Worm (Caenorhabditis elegans) whole organism, young adult: ENCODE measurements around the gene T03F6.3.
"Not testable (repeated sequence)": the region's sequence is repeated elsewhere in the genome, so short reads cannot be mapped to it uniquely, and the experiment has no call there.

Experiments
- C17E4.6 ChIP-seq: fragments of 200-800 bp; sonication (Bioruptor generic); IDR thresholded peaks from 2 replicates; pipeline ENCODE4 v1.3.6; 2022; ENCODE audit warnings: missing genetic modification reagents, missing genetic modification characterization, missing compliant biosample characterization
- D2030.7 ChIP-seq: fragments of 200-800 bp; sonication (Bioruptor generic); IDR thresholded peaks from 2 replicates; pipeline ENCODE4 v1.3.6; 2022; ENCODE audit warnings: missing genetic modification reagents, missing genetic modification characterization, missing compliant biosample characterization
- F23B12.7 ChIP-seq: sonication (generic microtip); optimal IDR thresholded peaks from 2 replicates; lab custom pipeline; 2017; ENCODE audit warnings: missing genetic modification characterization, mild to moderate bottlenecking, missing compliant biosample characterization, antibody characterized with exemption, moderate library complexity; ENCODE audit not compliant: insufficient read depth
- F49E8.2 ChIP-seq: sonication (generic microtip); optimal IDR thresholded peaks from 3 replicates; lab custom pipeline; 2017; ENCODE audit warnings: missing genetic modification characterization, mild to moderate bottlenecking, missing compliant biosample characterization, antibody characterized with exemption, moderate library complexity; ENCODE audit not compliant: insufficient read depth
- F57C9.4 ChIP-seq: sonication (generic microtip); optimal IDR thresholded peaks from 2 replicates; lab custom pipeline; 2017; ENCODE audit warnings: mild to moderate bottlenecking, missing genetic modification characterization, missing compliant biosample characterization
- T26A5.8 ChIP-seq: sonication (generic microtip); optimal IDR thresholded peaks from 2 replicates; lab custom pipeline; 2016; ENCODE audit warnings: missing genetic modification characterization, missing compliant biosample characterization
- Y56A3A.18 ChIP-seq: fragments of 200-800 bp; sonication (Bioruptor generic); IDR thresholded peaks from 2 replicates; pipeline ENCODE4 v1.3.6; 2022; ENCODE audit warnings: missing genetic modification reagents, missing genetic modification characterization, missing compliant biosample characterization
- Y95B8A.8 ChIP-seq: fragments of 200-800 bp; sonication (Bioruptor generic); IDR thresholded peaks from 2 replicates; pipeline ENCODE4 v1.3.6; 2022; ENCODE audit warnings: missing genetic modification reagents, missing genetic modification characterization, missing compliant biosample characterization
- ZK185.1 ChIP-seq: sonication (generic microtip); optimal IDR thresholded peaks from 2 replicates; lab custom pipeline; 2016; ENCODE audit warnings: mild to moderate bottlenecking, missing genetic modification characterization, missing compliant biosample characterization; ENCODE audit not compliant: poor library complexity, severe bottlenecking
- attf-3 ChIP-seq: fragments of 200-800 bp; sonication (Bioruptor generic); conservative IDR thresholded peaks from 2 replicates; pipeline ENCODE4 v1.3.6; 2022; ENCODE audit warnings: missing genetic modification reagents, missing genetic modification characterization, missing compliant biosample characterization
- bed-2 ChIP-seq: fragments of 200-800 bp; sonication (Bioruptor generic); IDR thresholded peaks from 2 replicates; pipeline ENCODE4 v1.3.6; 2022; ENCODE audit warnings: missing genetic modification reagents, missing genetic modification characterization, missing compliant biosample characterization
- ccch-3 ChIP-seq: fragments of 200-800 bp; sonication (Bioruptor generic); optimal IDR thresholded peaks from 2 replicates; lab custom pipeline; 2018; ENCODE audit warnings: mild to moderate bottlenecking, missing genetic modification characterization, missing compliant biosample characterization
- chd-7 ChIP-seq: sonication (generic microtip); optimal IDR thresholded peaks from 2 replicates; lab custom pipeline; 2016; ENCODE audit warnings: mild to moderate bottlenecking, missing genetic modification characterization, moderate library complexity, missing compliant biosample characterization
- efl-1 ChIP-seq: fragments of 150-350 bp; optimal IDR thresholded peaks from 2 replicates; lab custom pipeline; 2014; ENCODE audit warnings: missing biosample characterization, missing genetic modification reagents, missing genetic modification characterization
- him-1 ChIP-seq: sonication (generic microtip); optimal IDR thresholded peaks from 2 replicates; lab custom pipeline; 2016; ENCODE audit warnings: missing genotype, missing genetic modification reagents, missing genetic modification characterization, missing compliant biosample characterization
- lin-40 ChIP-seq: sonication (generic microtip); optimal IDR thresholded peaks from 2 replicates; lab custom pipeline; 2016; ENCODE audit warnings: missing genetic modification characterization, mild to moderate bottlenecking, missing compliant biosample characterization, missing genotype, missing genetic modification reagents
- madf-10 ChIP-seq: sonication (generic microtip); optimal IDR thresholded peaks from 2 replicates; lab custom pipeline; 2016; ENCODE audit warnings: mild to moderate bottlenecking, missing genetic modification characterization, missing compliant biosample characterization
- mcd-1 ChIP-seq: fragments of 200-800 bp; sonication (Bioruptor generic); IDR thresholded peaks from 2 replicates; pipeline ENCODE4 v1.3.6; 2022; ENCODE audit warnings: missing genetic modification reagents, missing genetic modification characterization, missing compliant biosample characterization
- mel-28 ChIP-seq: sonication (generic microtip); optimal IDR thresholded peaks from 2 replicates; lab custom pipeline; 2016; ENCODE audit warnings: borderline replicate concordance, mild to moderate bottlenecking, missing genetic modification characterization, missing compliant biosample characterization
- pbrm-1 ChIP-seq: fragments of 200-800 bp; sonication (Bioruptor generic); IDR thresholded peaks from 2 replicates; pipeline ENCODE4 v1.3.6; 2022; ENCODE audit warnings: missing genetic modification reagents, missing genetic modification characterization, missing compliant biosample characterization
- rcor-1 ChIP-seq: fragments of 200-800 bp; sonication (Bioruptor generic); IDR thresholded peaks from 2 replicates; pipeline ENCODE4 v1.3.6; 2022; ENCODE audit warnings: missing genetic modification reagents, missing genetic modification characterization, missing compliant biosample characterization
- rpc-1 ChIP-seq, 2 experiments: fragments of 150-350 bp in 1 of 2; sonication (generic microtip) in 1 of 2; optimal IDR thresholded peaks; 2 replicates each; lab custom pipeline; 2014 to 2018; ENCODE audit warnings: missing biosample characterization in 1 of 2, missing genetic modification characterization in 1 of 2, missing genetic modification reagents in 1 of 2, missing genotype in 1 of 2
- sea-2 ChIP-seq: fragments of 200-800 bp; sonication (Bioruptor generic); IDR thresholded peaks from 2 replicates; pipeline ENCODE4 v1.3.6; 2022; ENCODE audit warnings: missing genetic modification characterization, missing compliant biosample characterization
- snpc-3.4 ChIP-seq: sonication (generic microtip); optimal IDR thresholded peaks from 2 replicates; lab custom pipeline; 2017; ENCODE audit warnings: missing genetic modification characterization, mild to moderate bottlenecking, missing compliant biosample characterization, antibody characterized with exemption, moderate library complexity, missing genotype, missing genetic modification reagents
- somi-1 ChIP-seq: fragments of 200-800 bp; sonication (Bioruptor generic); optimal IDR thresholded peaks from 2 replicates; lab custom pipeline; 2018; ENCODE audit warnings: mild to moderate bottlenecking, missing genetic modification characterization, missing compliant biosample characterization
- tbp1 ChIP-seq: fragments of 200-800 bp; sonication (Bioruptor generic); optimal IDR thresholded peaks from 2 replicates; lab custom pipeline; 2018; ENCODE audit warnings: mild to moderate bottlenecking, missing genetic modification characterization, missing compliant biosample characterization
- ztf-18 ChIP-seq: sonication (generic microtip); optimal IDR thresholded peaks from 2 replicates; lab custom pipeline; 2016; ENCODE audit warnings: missing genotype, mild to moderate bottlenecking, missing genetic modification characterization, missing compliant biosample characterization
- ztf-22 ChIP-seq: fragments of 200-800 bp; sonication (Bioruptor generic); optimal IDR thresholded peaks from 2 replicates; lab custom pipeline; 2018; ENCODE audit warnings: mild to moderate bottlenecking, missing genetic modification characterization, moderate library complexity, missing compliant biosample characterization
- ztf-3 ChIP-seq: fragments of 200-800 bp; sonication (Bioruptor generic); optimal IDR thresholded peaks from 2 replicates; lab custom pipeline; 2018; ENCODE audit warnings: mild to moderate bottlenecking, missing genetic modification characterization, missing compliant biosample characterization
- ztf-6 ChIP-seq: fragments of 200-800 bp; sonication (Bioruptor generic); IDR thresholded peaks from 2 replicates; pipeline ENCODE4 v1.3.6; 2022; ENCODE audit warnings: missing genetic modification reagents, missing genetic modification characterization, missing compliant biosample characterization

T03F6.3 gene

ce11 chrIII:13395262-13395661 lies 6.1 kb downstream of the T03F6.3 start, which contains the start of gene F11F1.1 (continued):
- TF ChIP-seq Y95B8A.8 (no peak), F49E8.2 (tag; lab: Kevin White, UChicago) (no peak)

- TF ChIP-seq bed-2 (GFP tag; lab: Robert Waterston, UW); rpc-1 (optimal IDR thresholded peaks at IDR 0.05; lab: Kevin White, UChicago); rpc-1 (tag; optimal IDR thresholded peaks at IDR 0.05; lab: Kevin White, UChicago); mel-28 (tag; lab: Kevin White, UChicago): not testable (repeated sequence)
Observed at ce11 chrIII:13401673-13402258, 12.6 kb downstream of the T03F6.3 start, which contains the start of the genes srlf-9 and srlf-10. TSS of gene srlf-9 (minus strand) at chrIII:13401773. TSS of gene srlf-10 (plus strand) at chrIII:13402208.

- TF ChIP-seq sea-2 (GFP tag; lab: Robert Waterston, UW) (no peak), ztf-6 (GFP tag; lab: Robert Waterston, UW) (no peak), lin-40 (tag; lab: Kevin White, UChicago) (no peak), tbp1 (GFP tag; lab: Kevin White, UChicago) (no peak), ztf-3 (GFP tag; lab: Kevin White, UChicago) (no peak), C17E4.6 (GFP tag; lab: Robert Waterston, UW) (no peak), F57C9.4 (no peak), him-1 (tag; lab: Kevin White, UChicago) (no peak), madf-10 (tag; lab: Kevin White, UChicago) (no peak), somi-1 (GFP tag; lab: Kevin White, UChicago) (no peak)
Observed at ce11 chrIII:13402934-13403333, 13.7 kb downstream of the T03F6.3 start, which contains the start of gene mig-18. TSS of gene mig-18 (plus strand) at chrIII:13403234.

ce11 chrIII:13404418-13404817 lies 15.2 kb downstream of the T03F6.3 start, which contains the start of gene ttr-52:
TSS of gene ttr-52 (plus strand) at chrIII:13404718.
- TF ChIP-seq attf-3 (no peak), chd-7 (tag; lab: Kevin White, UChicago) (no peak), ZK185.1 (no peak)

ce11 chrIII:13405504-13405903 lies 16.3 kb downstream of the T03F6.3 start, which contains the start of gene nas-1:
TSS of gene nas-1 (plus strand) at chrIII:13405804.
- no peak for TF ChIP-seq Y56A3A.18 (GFP tag; lab: Robert Waterston, UW)
- no peak for TF ChIP-seq F23B12.7 (tag; lab: Kevin White, UChicago)
- TF ChIP-seq efl-1 (GFP tag; lab: Kevin White, UChicago): no peak
- no peak for TF ChIP-seq rcor-1 (GFP tag; lab: Robert Waterston, UW)
- no peak for TF ChIP-seq T26A5.8 (tag; lab: Kevin White, UChicago)
- no peak for TF ChIP-seq mcd-1 (GFP tag; lab: Robert Waterston, UW)

- TF ChIP-seq pbrm-1 (no peak), D2030.7 (no peak), ztf-22 (no peak), ccch-3 (GFP tag; lab: Kevin White, UChicago) (no peak), ztf-18 (tag; lab: Kevin White, UChicago) (no peak), snpc-3.4 (tag; lab: Kevin White, UChicago) (no peak)
- TF ChIP-seq, all 124 proteins: peak for 0
Observed at ce11 chrIII:13409498-13409897, 20.3 kb downstream of the T03F6.3 start, which contains the start of gene myo-6. TSS of gene myo-6 (plus strand) at chrIII:13409798.
